Worm (Caenorhabditis elegans): ENCODE measurements around the gene cyp-33D3.

- TF ChIP-seq F13C5.2 (tag; optimal IDR thresholded peaks at IDR 0.05) (no peak), ama-1 (optimal IDR thresholded peaks at IDR 0.05) (no peak), tbx-37 (GFP tag; conservative IDR thresholded peaks at IDR 0.05) (no peak), aly-1 (tag; optimal IDR thresholded peaks at IDR 0.05) (no peak)
Measured at ce11 chrV:18870955-18871354, 33.9 kb upstream of the cyp-33D3 start.

Measured in whole organism, early embryonic.